Worm (Caenorhabditis elegans): Measurements from ENCODE around the gene xdh-1.
A peak's percentile ranks its signal among the peaks of the same experiment; 100 is the strongest.

Gene xdh-1

DNA sequence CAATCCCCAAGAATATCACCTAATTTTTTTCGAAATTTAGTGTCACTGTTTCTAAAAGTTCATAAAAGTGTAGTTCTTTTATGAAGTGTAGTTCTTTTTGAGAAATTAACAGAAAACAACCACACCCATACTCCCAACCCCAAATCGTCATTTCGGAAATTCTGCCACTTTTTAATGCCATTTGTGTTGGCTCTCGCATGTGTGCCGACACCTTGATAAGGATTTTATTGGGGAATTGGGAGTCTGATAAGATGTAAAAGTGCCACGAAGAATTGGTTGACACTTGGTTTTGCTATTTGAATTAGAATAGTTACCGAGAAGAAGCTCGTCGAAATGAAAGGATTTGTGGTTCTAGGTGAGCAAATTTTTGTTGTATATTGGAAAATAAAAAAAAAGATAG, 44.0 kb upstream of the xdh-1 start, which contains the start of gene nspg-9 (continued):
- TF ChIP-seq unc-130 (GFP tag; optimal IDR thresholded peaks at IDR 0.05): no peak
- no peak for TF ChIP-seq vab-7 (GFP tag; IDR thresholded peaks at IDR 0.05)
- TF ChIP-seq nhr-48 (tag; optimal IDR thresholded peaks at IDR 0.05): no peak
- TF ChIP-seq Y75B8A.6 (GFP tag; IDR thresholded peaks at IDR 0.05): no peak
- TF ChIP-seq daf-16 (GFP tag; optimal IDR thresholded peaks at IDR 0.05): no peak
- peak; percentile 76 for TF ChIP-seq daf-16 (tag; optimal IDR thresholded peaks at IDR 0.05)
- no peak for TF ChIP-seq cey-2 (tag; optimal IDR thresholded peaks at IDR 0.05; ENCODE audit: borderline replicate concordance, insufficient read depth)
- no peak for TF ChIP-seq zip-2 (tag; optimal IDR thresholded peaks at IDR 0.05)
- TF ChIP-seq R02D3.7 (tag; optimal IDR thresholded peaks at IDR 0.05): no peak
- no peak for TF ChIP-seq ceh-20 (GFP tag; IDR thresholded peaks at IDR 0.05)
- no peak for TF ChIP-seq Y105C5A.15 (GFP tag; IDR thresholded peaks at IDR 0.05)
- no peak for TF ChIP-seq spr-1 (tag; optimal IDR thresholded peaks at IDR 0.05)
- no peak for TF ChIP-seq ceh-32 (tag; optimal IDR thresholded peaks at IDR 0.05; ENCODE audit: poor library complexity)
- no peak for TF ChIP-seq unc-39 (tag; optimal IDR thresholded peaks at IDR 0.05)
- TF ChIP-seq lin-1 (GFP tag; IDR thresholded peaks at IDR 0.05): no peak
- no peak for TF ChIP-seq D1046.2 (GFP tag; IDR thresholded peaks at IDR 0.05)
- TF ChIP-seq dpl-1 (GFP tag; optimal IDR thresholded peaks at IDR 0.05): no peak
- TF ChIP-seq mxl-3 (GFP tag; optimal IDR thresholded peaks at IDR 0.05): peak; percentile 44

DNA sequence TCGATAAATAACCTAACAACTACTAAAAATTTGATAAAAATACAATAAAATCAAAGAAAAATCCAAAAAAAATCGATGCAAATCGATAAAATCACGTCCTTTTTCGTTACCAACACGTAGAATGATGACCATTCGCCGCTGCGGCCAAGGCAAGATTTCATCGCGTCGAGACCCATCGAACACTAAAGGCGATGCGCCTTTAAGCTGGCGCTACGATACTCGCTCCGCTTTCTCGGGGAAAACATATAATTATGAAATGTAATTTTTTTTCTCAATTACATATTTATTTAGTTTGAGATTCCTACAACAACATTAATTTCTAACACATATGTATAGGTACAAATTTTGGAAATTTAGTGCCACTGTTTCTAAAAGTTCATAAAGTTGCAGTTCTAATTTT, 42.4 kb upstream of the xdh-1 start:
- TF ChIP-seq snpc-1.2 (GFP tag; IDR thresholded peaks at IDR 0.05): peak; percentile 91

DNA sequence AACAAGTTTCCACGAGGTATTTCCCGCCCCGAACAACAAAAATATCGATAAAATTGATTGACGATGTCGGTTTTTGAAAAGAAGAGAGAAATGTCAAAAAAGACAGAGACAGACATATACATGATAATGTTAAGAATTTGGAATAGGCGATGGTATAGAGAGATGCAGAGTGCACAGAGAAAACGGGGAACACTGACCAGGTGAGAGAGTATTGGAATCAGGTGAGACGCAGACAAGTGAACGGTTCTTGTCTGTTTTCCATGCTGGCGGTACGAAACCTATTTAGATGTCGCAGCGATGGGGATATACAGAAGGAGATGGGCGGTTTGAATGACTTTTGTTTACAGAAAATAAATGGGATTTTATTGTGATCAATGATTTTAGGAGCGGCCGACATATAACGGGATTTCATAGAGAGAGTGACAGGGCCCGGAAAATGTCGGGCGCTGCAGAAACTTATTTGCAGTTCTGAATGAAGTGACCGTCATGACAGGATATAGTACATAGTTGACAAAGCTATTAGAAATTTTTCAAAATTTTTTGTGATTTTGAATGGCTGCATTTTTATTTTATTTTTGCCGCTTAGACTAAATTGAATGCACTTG, 32.6 kb upstream of the xdh-1 start:
- no peak for TF ChIP-seq tag-97 (GFP tag; IDR thresholded peaks at IDR 0.05)
- no peak for TF ChIP-seq lin-38 (GFP tag; IDR thresholded peaks at IDR 0.05)
- no peak for TF ChIP-seq Y75B8A.6 (GFP tag; IDR thresholded peaks at IDR 0.05)
- no peak for TF ChIP-seq zip-2 (tag; optimal IDR thresholded peaks at IDR 0.05)
- TF ChIP-seq hlh-11 (tag; optimal IDR thresholded peaks at IDR 0.05): no peak
- peak; percentile 23 for TF ChIP-seq nhr-6 (tag; optimal IDR thresholded peaks at IDR 0.05)
- TF ChIP-seq aha-1 (tag): peak; percentile 18
- no peak for TF ChIP-seq gei-8 (GFP tag; optimal IDR thresholded peaks at IDR 0.05)
- no peak for TF ChIP-seq Y105C5A.15 (GFP tag; IDR thresholded peaks at IDR 0.05)
- no peak for TF ChIP-seq ZK337.2 (GFP tag; IDR thresholded peaks at IDR 0.05)
- TF ChIP-seq cey-2 (tag; optimal IDR thresholded peaks at IDR 0.05; ENCODE audit: borderline replicate concordance, insufficient read depth): no peak
- no peak for TF ChIP-seq lin-1 (GFP tag; IDR thresholded peaks at IDR 0.05)
- peak; percentile 76 for TF ChIP-seq mxl-3 (GFP tag; optimal IDR thresholded peaks at IDR 0.05)
- TF ChIP-seq sdz-12 (GFP tag; optimal IDR thresholded peaks at IDR 0.05): no peak
- no peak for TF ChIP-seq Y48G9A.11 (GFP tag; IDR thresholded peaks at IDR 0.05)
- TF ChIP-seq ceh-32 (tag; optimal IDR thresholded peaks at IDR 0.05; ENCODE audit: poor library complexity): no peak
- no peak for TF ChIP-seq egl-27 (tag; optimal IDR thresholded peaks at IDR 0.05)
- TF ChIP-seq mes-2 (tag; optimal IDR thresholded peaks at IDR 0.05; ENCODE audit: poor library complexity, severe bottlenecking): no peak
- TF ChIP-seq madf-9 (GFP tag; conservative IDR thresholded peaks at IDR 0.05): no peak
- peak; percentile 9 for TF ChIP-seq nhr-25 (tag; optimal IDR thresholded peaks at IDR 0.05; ENCODE audit: borderline replicate concordance, insufficient read depth)
- no peak for TF ChIP-seq F10B5.3 (tag; optimal IDR thresholded peaks at IDR 0.05)
- TF ChIP-seq ztf-11 (tag; optimal IDR thresholded peaks at IDR 0.05): no peak
- peak in 1 of 2 experiments; percentile 34 for TF ChIP-seq unc-62 (GFP tag; optimal IDR thresholded peaks at IDR 0.05 in 1 of 2)
- no peak for TF ChIP-seq unc-62 (tag; optimal IDR thresholded peaks at IDR 0.05)
- no peak for TF ChIP-seq attf-4 (tag; optimal IDR thresholded peaks at IDR 0.05)
- TF ChIP-seq lin-29 (GFP tag; IDR thresholded peaks at IDR 0.05): no peak
- no peak for TF ChIP-seq daf-8 (GFP tag; IDR thresholded peaks at IDR 0.05)
- TF ChIP-seq dmd-9 (GFP tag; IDR thresholded peaks at IDR 0.05): no peak
- no peak for TF ChIP-seq zag-1 (tag; optimal IDR thresholded peaks at IDR 0.05)
- TF ChIP-seq nhr-28 (tag; optimal IDR thresholded peaks at IDR 0.05): peak; percentile 29
- 0 out of 2 replicates have a peak, but pooled peaks have one; percentile 22 for TF ChIP-seq dmd-6 (GFP tag; IDR thresholded peaks at IDR 0.05)
- no peak for TF ChIP-seq F44E2.7 (GFP tag; IDR thresholded peaks at IDR 0.05)
- TF ChIP-seq Y5F2A.4 (GFP tag; optimal IDR thresholded peaks at IDR 0.05): no peak
- no peak for TF ChIP-seq dmd-8 (GFP tag; IDR thresholded peaks at IDR 0.05)
- TF ChIP-seq duxl-1 (tag; optimal IDR thresholded peaks at IDR 0.05; ENCODE audit: poor library complexity): no peak

Measured in whole organism, L4 larva.